Fruit fly (Drosophila melanogaster) whole organism: Measurements from ENCODE around the gene scyl.

Experiments
- CG8478 ChIP-seq: fragments of >200 bp; optimal IDR thresholded peaks from 2 replicates; lab custom pipeline; 2018; ENCODE audit warnings: inconsistent platforms
- EcR ChIP-seq, 2 experiments: fragments of >200 bp; optimal IDR thresholded peaks; 2 replicates each; lab custom pipeline; 2017; ENCODE audit warnings: missing biosample characterization in 2 of 2, missing genetic modification characterization in 2 of 2, missing genetic modification reagents in 2 of 2
- pan ChIP-seq: fragments of >200 bp; optimal IDR thresholded peaks from 2 replicates; lab custom pipeline; 2017
- psq ChIP-seq: fragments of >200 bp; optimal IDR thresholded peaks from 2 replicates; lab custom pipeline; 2017
- usp ChIP-seq: fragments of >200 bp; optimal IDR thresholded peaks from 2 replicates; lab custom pipeline; 2017; ENCODE audit warnings: missing biosample characterization, missing genetic modification characterization, mixed read lengths

- TF ChIP-seq EcR (GFP tag; optimal IDR thresholded peaks at IDR 0.05; lab: Kevin White, UChicago) (no peak), psq (no peak), pan (lab: Kevin White, UChicago) (no peak), usp (GFP tag; lab: Kevin White, UChicago) (no peak), CG8478 (no peak)
Measured at dm6 chr3L:11276020-11276419, 23.9 kb downstream of the scyl start.
